Fruit fly (Drosophila melanogaster) whole organism, prepupa: ENCODE data around the gene Cad87A.

Experiments used
- CG7368 ChIP-seq: fragments of 200-800 bp; sonication (Bioruptor generic); optimal IDR thresholded peaks from 3 replicates; lab custom pipeline; 2016; ENCODE audit warnings: missing biosample characterization, missing genetic modification characterization
- fd85E ChIP-seq: fragments of 200-800 bp; sonication (Bioruptor generic); optimal IDR thresholded peaks from 3 replicates; lab custom pipeline; 2016; ENCODE audit warnings: missing biosample characterization, missing genetic modification characterization

- TF ChIP-seq CG7368 (GFP tag; lab: Kevin White, UChicago) (no peak), fd85E (no peak)
Measured at dm6 chr3R:11969217-11969616, 20.3 kb upstream of the Cad87A start.
